Worm (Caenorhabditis elegans): ENCODE measurements around the gene F16G10.14.

ce11 chrII:2431972-2432371 lies 33.2 kb upstream of the F16G10.14 start, which contains the start of gene ceh-86:
- TF ChIP-seq flt-1 (GFP tag; IDR thresholded peaks at IDR 0.05) (no peak), tab-1 (GFP tag; IDR thresholded peaks at IDR 0.05) (no peak), klf-2 (GFP tag; conservative IDR thresholded peaks at IDR 0.05) (no peak), ztf-23 (GFP tag; IDR thresholded peaks at IDR 0.05) (no peak), med-1 (GFP tag; optimal IDR thresholded peaks at IDR 0.05; ENCODE audit: insufficient read depth) (no peak)
